Worm (Caenorhabditis elegans): ENCODE data around the gene M88.3.

The M88.3 gene

DNA sequence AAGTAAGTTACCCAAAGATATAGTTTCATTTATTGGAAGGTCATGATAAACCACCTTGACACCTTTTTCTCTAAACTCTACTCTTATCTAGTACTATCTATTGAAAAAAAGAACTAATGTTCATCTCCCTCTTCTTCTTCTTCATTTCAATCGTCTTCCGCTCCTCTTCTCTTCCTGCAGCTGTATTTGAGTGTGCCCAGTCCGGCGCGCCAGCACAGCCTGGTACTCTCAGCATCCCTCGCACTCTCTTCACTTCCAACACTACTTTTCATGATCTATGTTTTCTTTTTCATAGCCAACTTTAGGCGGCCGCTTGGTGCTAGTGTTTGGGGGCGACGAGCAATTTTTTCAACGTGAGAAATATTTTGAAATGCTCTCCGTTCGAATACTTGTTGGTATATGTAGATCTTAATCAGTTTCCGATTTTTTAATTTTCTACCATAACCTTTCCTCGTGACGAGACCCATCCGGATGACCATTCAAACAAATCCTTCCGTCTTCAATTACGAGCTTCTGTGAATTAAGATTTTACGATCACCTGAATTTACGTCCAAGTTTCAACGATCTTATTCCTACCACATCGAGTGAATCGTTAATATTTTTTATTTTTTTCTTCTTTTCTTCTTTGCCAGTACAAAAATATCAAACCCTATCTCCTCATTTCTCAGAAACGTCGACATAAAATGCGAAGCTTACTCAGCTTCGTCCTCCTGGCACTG, 17.4 kb upstream of the M88.3 start, which contains the start of gene pan-1:
Gene pan-1 (plus strand): TSS at position 669 of the 719 bp plus-strand sequence.
- TF ChIP-seq efl-3 (GFP tag; optimal IDR thresholded peaks at IDR 0.05): no peak
- TF ChIP-seq egl-13 (tag; optimal IDR thresholded peaks at IDR 0.05): no peak
- peak; percentile 82 for TF ChIP-seq lin-14 (GFP tag; optimal IDR thresholded peaks at IDR 0.05)
- no peak for TF ChIP-seq elt-3 (tag; optimal IDR thresholded peaks at IDR 0.05)
- TF ChIP-seq rnt-1 (tag; optimal IDR thresholded peaks at IDR 0.05): peak; percentile 25
- no peak for TF ChIP-seq fos-1 (tag; optimal IDR thresholded peaks at IDR 0.05)
- no peak for TF ChIP-seq nhr-77 (tag; optimal IDR thresholded peaks at IDR 0.05)
- no peak for TF ChIP-seq nhr-90 (tag; optimal IDR thresholded peaks at IDR 0.05; ENCODE audit: poor library complexity)
- no peak for TF ChIP-seq xbp-1 (tag; optimal IDR thresholded peaks at IDR 0.05)
- peak; percentile 7 to 35 for TF ChIP-seq efl-1 (optimal IDR thresholded peaks at IDR 0.05)
- no peak for TF ChIP-seq efl-1 (GFP tag; optimal IDR thresholded peaks at IDR 0.05 in 1 of 2)
- no peak for TF ChIP-seq egl-27 (tag; optimal IDR thresholded peaks at IDR 0.05)
- TF ChIP-seq hlh-17 (GFP tag; optimal IDR thresholded peaks at IDR 0.05; ENCODE audit: borderline replicate concordance): no peak
- TF ChIP-seq nhr-19 (GFP tag; conservative IDR thresholded peaks at IDR 0.05): no peak
- no peak for TF ChIP-seq dsc-1 (tag; optimal IDR thresholded peaks at IDR 0.05)
- peak; percentile 65 for TF ChIP-seq nhr-85 (tag)
- TF ChIP-seq unc-86 (tag; optimal IDR thresholded peaks at IDR 0.05): no peak
- TF ChIP-seq fkh-4 (tag; optimal IDR thresholded peaks at IDR 0.05; ENCODE audit: borderline replicate concordance): no peak
- TF ChIP-seq nhr-76 (tag; optimal IDR thresholded peaks at IDR 0.05): no peak
- no peak for TF ChIP-seq skn-1 (tag; optimal IDR thresholded peaks at IDR 0.05)
- no peak for TF ChIP-seq ceh-90 (tag; optimal IDR thresholded peaks at IDR 0.05)
- TF ChIP-seq sptf-1 (tag; optimal IDR thresholded peaks at IDR 0.05): no peak
- no peak for TF ChIP-seq nhr-84 (tag; optimal IDR thresholded peaks at IDR 0.05)
- TF ChIP-seq ceh-88 (GFP tag; IDR thresholded peaks at IDR 0.05): no peak
- no peak for TF ChIP-seq mef-2 (tag; optimal IDR thresholded peaks at IDR 0.05)
- TF ChIP-seq aha-1 (tag; optimal IDR thresholded peaks at IDR 0.05): no peak
- no peak for TF ChIP-seq unc-98 (GFP tag; IDR thresholded peaks at IDR 0.05)
- TF ChIP-seq swsn-7 (tag; optimal IDR thresholded peaks at IDR 0.05): peak; percentile 33
- TF ChIP-seq unc-130 (tag; optimal IDR thresholded peaks at IDR 0.05): no peak
- TF ChIP-seq nhr-47 (tag; optimal IDR thresholded peaks at IDR 0.05): peak; percentile 22
- TF ChIP-seq pag-3 (tag; optimal IDR thresholded peaks at IDR 0.05; ENCODE audit: borderline replicate concordance, insufficient read depth): no peak
- peak in 1 of 3 experiments; percentile 18 for TF ChIP-seq dpl-1 (GFP tag; optimal IDR thresholded peaks at IDR 0.05)
- TF ChIP-seq jun-1 (tag; optimal IDR thresholded peaks at IDR 0.05): no peak
- peak; percentile 27 for TF ChIP-seq mep-1 (tag; optimal IDR thresholded peaks at IDR 0.05)
- peak; percentile 21 to 46 for TF ChIP-seq lsy-2 (tag; optimal IDR thresholded peaks at IDR 0.05)
- no peak for TF ChIP-seq nhr-20 (tag; optimal IDR thresholded peaks at IDR 0.05)
- no peak for TF ChIP-seq pax-3 (tag; optimal IDR thresholded peaks at IDR 0.05)
- no peak for TF ChIP-seq unc-62 (GFP tag; optimal IDR thresholded peaks at IDR 0.05)
- TF ChIP-seq blmp-1 (tag; optimal IDR thresholded peaks at IDR 0.05): no peak
- TF ChIP-seq hpl-2 (GFP tag; optimal IDR thresholded peaks at IDR 0.05): no peak
- no peak for TF ChIP-seq F16B12.6 (tag; optimal IDR thresholded peaks at IDR 0.05)
- TF ChIP-seq C16A3.4 (tag; optimal IDR thresholded peaks at IDR 0.05): no peak
- TF ChIP-seq fkh-8 (tag; optimal IDR thresholded peaks at IDR 0.05): no peak
- no peak for TF ChIP-seq vab-15 (tag; optimal IDR thresholded peaks at IDR 0.05)
- no peak for TF ChIP-seq sox-4 (tag; optimal IDR thresholded peaks at IDR 0.05)
- peak; percentile 42 for TF ChIP-seq snu-23 (GFP tag; optimal IDR thresholded peaks at IDR 0.05)
- no peak for TF ChIP-seq hlh-4 (tag; optimal IDR thresholded peaks at IDR 0.05)
- peak in 1 of 3 experiments; percentile 0 for TF ChIP-seq ceh-82 (tag; optimal IDR thresholded peaks at IDR 0.05)
- peak; percentile 74 for TF ChIP-seq ztf-4 (tag; optimal IDR thresholded peaks at IDR 0.05)
- TF ChIP-seq fkh-10 (GFP tag; optimal IDR thresholded peaks at IDR 0.05): no peak
- TF ChIP-seq nhr-12 (tag; optimal IDR thresholded peaks at IDR 0.05): no peak
- no peak for TF ChIP-seq lir-3 (tag; optimal IDR thresholded peaks at IDR 0.05; ENCODE audit: poor library complexity)
